Fruit fly (Drosophila melanogaster) whole organism, prepupa: ENCODE results near the gene CG9806.

Experiments used
- CG10669 ChIP-seq: fragments of 200-800 bp; sonication (Bioruptor generic); optimal IDR thresholded peaks from 3 replicates; lab custom pipeline; 2018; ENCODE audit warnings: missing biosample characterization, mild to moderate bottlenecking, missing genetic modification characterization, moderate library complexity
- CG11294 ChIP-seq: fragments of 200-800 bp; sonication (Bioruptor generic); IDR thresholded peaks from 2 replicates; pipeline ENCODE4 v1.3.6; 2022; ENCODE audit warnings: missing biosample characterization, missing genetic modification characterization
- CG11902 ChIP-seq: fragments of 200-800 bp; sonication (Bioruptor generic); optimal IDR thresholded peaks from 3 replicates; lab custom pipeline; 2016; ENCODE audit warnings: missing biosample characterization, missing genetic modification characterization
- CG15336 ChIP-seq: fragments of 200-800 bp; sonication (Bioruptor generic); IDR thresholded peaks from 2 replicates; pipeline ENCODE4 v1.3.6; 2022; ENCODE audit warnings: missing biosample characterization, missing genetic modification characterization
- CG1621 ChIP-seq: fragments of 200-800 bp; sonication (Bioruptor generic); optimal IDR thresholded peaks from 3 replicates; lab custom pipeline; 2018; ENCODE audit warnings: missing biosample characterization, mild to moderate bottlenecking, missing genetic modification characterization
- CG16779 ChIP-seq: fragments of 200-800 bp; sonication (Bioruptor generic); optimal IDR thresholded peaks from 3 replicates; lab custom pipeline; 2017; ENCODE audit warnings: missing biosample characterization, mild to moderate bottlenecking, missing genetic modification characterization
- CG31627 ChIP-seq: fragments of 200-800 bp; sonication (Bioruptor generic); optimal IDR thresholded peaks from 3 replicates; lab custom pipeline; 2016; ENCODE audit warnings: missing biosample characterization, missing genetic modification characterization
- CG34406 ChIP-seq: fragments of 200-800 bp; sonication (Bioruptor generic); optimal IDR thresholded peaks from 3 replicates; lab custom pipeline; 2016; ENCODE audit warnings: missing biosample characterization, missing genetic modification characterization
- CG3919 ChIP-seq: fragments of 200-800 bp; sonication (Bioruptor generic); optimal IDR thresholded peaks from 3 replicates; lab custom pipeline; 2016; ENCODE audit warnings: missing biosample characterization, missing genetic modification characterization
- CG4318 ChIP-seq: fragments of 200-800 bp; sonication (Bioruptor generic); optimal IDR thresholded peaks from 3 replicates; lab custom pipeline; 2017; ENCODE audit warnings: missing biosample characterization, mild to moderate bottlenecking, missing genetic modification characterization
- CG6163 ChIP-seq: fragments of 200-800 bp; sonication (Bioruptor generic); IDR thresholded peaks from 3 replicates; pipeline ENCODE4 v1.3.6; 2022; ENCODE audit warnings: missing biosample characterization, missing genetic modification characterization
- CG6276 ChIP-seq: fragments of 200-800 bp; sonication (Bioruptor generic); optimal IDR thresholded peaks from 2 replicates; lab custom pipeline; 2017; ENCODE audit warnings: missing biosample characterization, mild to moderate bottlenecking, missing genetic modification characterization
- CG6792 ChIP-seq: fragments of 200-800 bp; sonication (Bioruptor generic); optimal IDR thresholded peaks from 3 replicates; lab custom pipeline; 2016; ENCODE audit warnings: missing biosample characterization, missing genetic modification characterization
- CG6808 ChIP-seq: fragments of 200-800 bp; sonication (Bioruptor generic); optimal IDR thresholded peaks from 3 replicates; lab custom pipeline; 2017; ENCODE audit warnings: missing biosample characterization, missing genetic modification characterization, mild to moderate bottlenecking, moderate library complexity, missing genetic modification reagents
- CG6854 ChIP-seq: fragments of 200-800 bp; sonication (Bioruptor generic); optimal IDR thresholded peaks from 2 replicates; lab custom pipeline; 2017; ENCODE audit warnings: missing biosample characterization, mild to moderate bottlenecking, missing genetic modification characterization
- CG7368 ChIP-seq: fragments of 200-800 bp; sonication (Bioruptor generic); optimal IDR thresholded peaks from 3 replicates; lab custom pipeline; 2016; ENCODE audit warnings: missing biosample characterization, missing genetic modification characterization
- CG8119 ChIP-seq: fragments of 200-800 bp; sonication (Bioruptor generic); IDR thresholded peaks from 3 replicates; pipeline ENCODE4 v1.3.6; 2022; ENCODE audit warnings: missing biosample characterization, missing genetic modification characterization
- CG8319 ChIP-seq: fragments of 200-800 bp; sonication (Bioruptor generic); optimal IDR thresholded peaks from 3 replicates; lab custom pipeline; 2016; ENCODE audit warnings: missing biosample characterization, missing genetic modification characterization
- CG8632 ChIP-seq: fragments of 200-800 bp; sonication (Bioruptor generic); optimal IDR thresholded peaks from 3 replicates; lab custom pipeline; 2016; ENCODE audit warnings: missing biosample characterization, missing genetic modification characterization
- CG9139 ChIP-seq: fragments of 200-800 bp; sonication (Bioruptor generic); optimal IDR thresholded peaks from 3 replicates; lab custom pipeline; 2017; ENCODE audit warnings: missing biosample characterization, mild to moderate bottlenecking, missing genetic modification characterization
- Eip75B ChIP-seq: fragments of 200-800 bp; sonication (Bioruptor generic); optimal IDR thresholded peaks from 3 replicates; lab custom pipeline; 2016; ENCODE audit warnings: missing biosample characterization, missing genetic modification characterization
- Eip78C ChIP-seq: fragments of 200-800 bp; sonication (Bioruptor generic); peaks from one replicate; lab custom pipeline; 2016; ENCODE audit warnings: missing biosample characterization, missing genetic modification characterization
- Gug ChIP-seq: fragments of 200-800 bp; sonication (Bioruptor generic); IDR thresholded peaks from 2 replicates; pipeline ENCODE4 v1.3.6; 2022; ENCODE audit warnings: missing biosample characterization, missing genetic modification characterization
- Hr39 ChIP-seq: fragments of 200-800 bp; sonication (Bioruptor generic); optimal IDR thresholded peaks from 2 replicates; lab custom pipeline; 2016; ENCODE audit warnings: missing biosample characterization, missing genetic modification characterization
- Hr4 ChIP-seq: fragments of 200-800 bp; sonication (Bioruptor generic); optimal IDR thresholded peaks from 3 replicates; lab custom pipeline; 2016; ENCODE audit warnings: missing biosample characterization, missing genetic modification characterization
- Met ChIP-seq: fragments of 200-800 bp; sonication (Bioruptor generic); optimal IDR thresholded peaks from 3 replicates; lab custom pipeline; 2016; ENCODE audit warnings: missing biosample characterization, missing genetic modification characterization
- OdsH ChIP-seq: fragments of 200-800 bp; sonication (Bioruptor generic); optimal IDR thresholded peaks from 3 replicates; lab custom pipeline; 2016; ENCODE audit warnings: missing biosample characterization, missing genetic modification characterization
- Smox ChIP-seq: fragments of 200-800 bp; sonication (Bioruptor generic); optimal IDR thresholded peaks from 3 replicates; lab custom pipeline; 2016; ENCODE audit warnings: missing biosample characterization, missing genetic modification characterization
- Sox102F ChIP-seq: fragments of 200-800 bp; sonication (Bioruptor generic); optimal IDR thresholded peaks from 2 replicates; lab custom pipeline; 2016; ENCODE audit warnings: missing biosample characterization, mild to moderate bottlenecking, missing genetic modification characterization
- Sox15 ChIP-seq: fragments of 200-800 bp; sonication (Bioruptor generic); optimal IDR thresholded peaks from 3 replicates; lab custom pipeline; 2016; ENCODE audit warnings: missing biosample characterization, missing genetic modification characterization
- achi ChIP-seq: fragments of 200-800 bp; sonication (Bioruptor generic); optimal IDR thresholded peaks from 3 replicates; lab custom pipeline; 2016; ENCODE audit warnings: missing biosample characterization, missing genetic modification characterization
- acj6 ChIP-seq: fragments of 200-800 bp; sonication (Bioruptor generic); optimal IDR thresholded peaks from 3 replicates; lab custom pipeline; 2016; ENCODE audit warnings: missing biosample characterization, missing genetic modification characterization
- cyc ChIP-seq: fragments of 200-800 bp; sonication (Bioruptor generic); optimal IDR thresholded peaks from 3 replicates; lab custom pipeline; 2016; ENCODE audit warnings: missing biosample characterization, missing genetic modification characterization
- dac ChIP-seq: fragments of 200-800 bp; sonication (Bioruptor generic); optimal IDR thresholded peaks from 2 replicates; lab custom pipeline; 2017; ENCODE audit warnings: missing biosample characterization, mild to moderate bottlenecking, missing genetic modification characterization
- esn ChIP-seq: fragments of 200-800 bp; sonication (Bioruptor generic); optimal IDR thresholded peaks from 2 replicates; lab custom pipeline; 2016; ENCODE audit warnings: missing biosample characterization, mild to moderate bottlenecking, missing genetic modification characterization, moderate library complexity
- fd59A ChIP-seq: fragments of 200-800 bp; sonication (Bioruptor generic); optimal IDR thresholded peaks from 2 replicates; lab custom pipeline; 2017; ENCODE audit warnings: missing biosample characterization, mild to moderate bottlenecking, missing genetic modification characterization, missing genetic modification reagents
- fd85E ChIP-seq: fragments of 200-800 bp; sonication (Bioruptor generic); optimal IDR thresholded peaks from 3 replicates; lab custom pipeline; 2016; ENCODE audit warnings: missing biosample characterization, missing genetic modification characterization
- fkh ChIP-seq: fragments of 200-800 bp; sonication (Bioruptor generic); optimal IDR thresholded peaks from 3 replicates; lab custom pipeline; 2017; ENCODE audit warnings: missing biosample characterization, mild to moderate bottlenecking, missing genetic modification characterization, moderate library complexity
- lz ChIP-seq: fragments of 200-800 bp; sonication (Bioruptor generic); optimal IDR thresholded peaks from 3 replicates; lab custom pipeline; 2016; ENCODE audit warnings: missing biosample characterization, missing genetic modification characterization
- net ChIP-seq: fragments of 200-800 bp; sonication (Bioruptor generic); optimal IDR thresholded peaks from 3 replicates; lab custom pipeline; 2016; ENCODE audit warnings: missing biosample characterization, missing genetic modification characterization
- pdm3 ChIP-seq: fragments of 200-800 bp; sonication (Bioruptor generic); optimal IDR thresholded peaks from 3 replicates; lab custom pipeline; 2016; ENCODE audit warnings: missing biosample characterization, missing genetic modification characterization
- salr ChIP-seq, 2 experiments: fragments of 200-800 bp; sonication (Bioruptor generic); optimal IDR thresholded peaks; 3 replicates each; lab custom pipeline; 2016 to 2018; ENCODE audit warnings: missing biosample characterization in 2 of 2, missing genetic modification characterization in 2 of 2, mild to moderate bottlenecking in 1 of 2
- spab ChIP-seq: fragments of 200-800 bp; sonication (Bioruptor generic); optimal IDR thresholded peaks from 2 replicates; lab custom pipeline; 2017; ENCODE audit warnings: missing biosample characterization, mild to moderate bottlenecking, missing genetic modification characterization, missing genetic modification reagents
- ss ChIP-seq, 2 experiments: fragments of 200-800 bp; sonication (Bioruptor generic); optimal IDR thresholded peaks; 2 replicates in 1 of 2; 3 replicates in 1 of 2; lab custom pipeline; 2017 to 2018; ENCODE audit warnings: mild to moderate bottlenecking in 2 of 2, missing biosample characterization in 2 of 2, missing genetic modification characterization in 2 of 2, moderate library complexity in 1 of 2
- svp ChIP-seq: fragments of 200-800 bp; sonication (Bioruptor generic); peaks from one replicate; lab custom pipeline; 2016; ENCODE audit warnings: missing biosample characterization, missing genetic modification characterization
- topi ChIP-seq: fragments of 200-800 bp; sonication (Bioruptor generic); optimal IDR thresholded peaks from 3 replicates; lab custom pipeline; 2016; ENCODE audit warnings: missing biosample characterization, missing genetic modification characterization
- vri ChIP-seq: fragments of 200-800 bp; sonication (Bioruptor generic); optimal IDR thresholded peaks from 3 replicates; lab custom pipeline; 2016; ENCODE audit warnings: missing biosample characterization, mild to moderate bottlenecking, missing genetic modification characterization

The CG9806 gene

DNA sequence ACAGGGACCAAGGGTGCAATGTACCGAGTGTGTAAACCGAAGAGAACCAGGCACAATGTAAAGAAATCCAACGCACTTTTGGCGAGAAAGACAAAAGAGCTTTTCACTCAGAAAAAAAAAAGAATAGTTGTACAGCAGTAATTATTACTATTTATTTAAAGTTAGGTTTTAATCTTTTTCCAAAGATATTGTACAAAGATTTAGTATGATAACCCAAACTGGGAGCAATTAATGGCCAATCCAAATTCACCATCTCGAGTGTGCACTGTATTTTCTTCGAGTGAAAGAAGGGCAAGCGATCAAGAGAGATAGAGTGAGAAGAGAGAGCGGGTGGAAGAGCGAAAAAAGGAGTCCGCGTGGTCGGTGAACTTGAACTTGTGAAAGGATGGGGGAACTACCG is 42.5 kb downstream of the CG9806 start (continued):
- peak; percentile 93 for TF ChIP-seq CG7368
- peak; percentile 97 for TF ChIP-seq CG31627 (GFP tag; lab: Kevin White, UChicago)
- TF ChIP-seq CG6792 (GFP tag; lab: Kevin White, UChicago): peak; percentile 95
- peak; percentile 92 for TF ChIP-seq Sox15 (GFP tag; lab: Kevin White, UChicago)
- peak; percentile 92 for TF ChIP-seq CG11902
- TF ChIP-seq salr (GFP tag; optimal IDR thresholded peaks at IDR 0.05; lab: Kevin White, UChicago): peak; percentile 67 to 92
- peak; percentile 58 for TF ChIP-seq fd85E (GFP tag; lab: Kevin White, UChicago)
- peak; percentile 98 for TF ChIP-seq topi (GFP tag; lab: Kevin White, UChicago)
- TF ChIP-seq, all 60 proteins: peak for 56

DNA sequence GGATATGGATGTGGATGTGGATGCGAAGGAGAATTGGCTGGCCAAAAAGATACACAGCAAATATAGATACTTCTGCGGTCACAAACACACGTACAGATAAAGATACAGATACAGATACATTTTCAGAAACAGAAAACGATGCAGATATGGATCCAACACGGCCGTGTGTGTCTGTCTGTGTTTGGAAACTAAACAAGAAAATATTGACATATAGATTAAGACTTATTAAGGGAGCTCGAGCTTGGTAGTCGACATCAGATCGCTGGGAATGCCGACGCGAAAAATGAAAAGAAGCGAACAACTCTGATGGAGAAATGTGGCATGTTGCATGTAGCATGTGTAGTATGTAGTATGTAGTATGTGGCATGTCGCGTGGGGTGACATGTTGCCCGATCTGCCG is 44.8 kb downstream of the CG9806 start:
- TF ChIP-seq net (no peak), ss (GFP tag; optimal IDR thresholded peaks at IDR 0.05; lab: Kevin White, UChicago) (peak in 1 of 2 experiments; percentile 26), Gug (GFP tag; lab: Robert Waterston, UW) (no peak), Hr4 (no peak), CG8319 (GFP tag; lab: Kevin White, UChicago) (no peak), CG3919 (GFP tag; lab: Kevin White, UChicago) (no peak), Smox (GFP tag; lab: Kevin White, UChicago) (no peak), Eip78C (peak; percentile 43), fkh (GFP tag; lab: Kevin White, UChicago) (peak; percentile 85), Sox102F (no peak), CG11294 (GFP tag; lab: Robert Waterston, UW) (no peak), pdm3 (no peak), CG6163 (0 out of 3 replicates have a peak, but pooled peaks have one; percentile 35)

DNA sequence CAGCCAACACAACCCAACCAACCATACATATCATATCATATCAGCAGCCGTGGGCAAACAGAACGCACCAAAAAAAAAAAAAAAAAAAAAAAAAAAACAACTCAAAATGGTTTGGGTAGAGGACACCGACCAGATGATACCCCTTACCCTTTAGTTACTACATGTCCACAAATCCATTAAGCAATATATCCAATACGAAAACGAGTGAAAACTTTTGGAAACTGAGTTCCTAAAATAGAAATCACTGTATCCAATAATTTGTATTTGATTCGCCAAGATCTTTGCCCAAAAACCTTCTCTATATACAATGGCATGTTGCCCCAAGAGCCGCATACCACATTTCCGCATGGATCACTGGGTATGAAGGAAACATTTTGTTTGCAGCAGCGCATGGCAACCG is 45.4 kb downstream of the CG9806 start:
- TF ChIP-seq CG6808 (GFP tag; lab: Kevin White, UChicago) (peak; percentile 33), CG3919 (GFP tag; lab: Kevin White, UChicago) (peak; percentile 45), CG8119 (GFP tag; lab: Robert Waterston, UW) (0 out of 3 replicates have a peak, but pooled peaks have one; percentile 43), lz (peak; percentile 31), Sox102F (peak; percentile 16), vri (GFP tag; lab: Kevin White, UChicago) (no peak), CG6792 (GFP tag; lab: Kevin White, UChicago) (peak; percentile 28), CG6854 (GFP tag; lab: Kevin White, UChicago) (no peak), CG34406 (peak; percentile 43), cyc (GFP tag; lab: Kevin White, UChicago) (peak; percentile 35), Met (peak; percentile 54), CG15336 (GFP tag; lab: Robert Waterston, UW) (peak; percentile 47; the same call in 1 of the 2 replicates), svp (peak; percentile 56), CG4318 (GFP tag; lab: Kevin White, UChicago) (peak; percentile 3), CG11294 (GFP tag; lab: Robert Waterston, UW) (no peak), fd59A (peak; percentile 46), ss (GFP tag; optimal IDR thresholded peaks at IDR 0.05; lab: Kevin White, UChicago) (peak; percentile 47 to 74), CG10669 (GFP tag; lab: Kevin White, UChicago) (peak; percentile 61), Sox15 (GFP tag; lab: Kevin White, UChicago) (peak; percentile 29), Gug (GFP tag; lab: Robert Waterston, UW) (peak; percentile 40), OdsH (GFP tag; lab: Kevin White, UChicago) (peak; percentile 33), topi (GFP tag; lab: Kevin White, UChicago) (peak; percentile 40), acj6 (GFP tag; lab: Kevin White, UChicago) (peak; percentile 59), fd85E (GFP tag; lab: Kevin White, UChicago) (no peak), Eip75B (peak; percentile 58), CG6276 (GFP tag; lab: Kevin White, UChicago) (peak; percentile 14), fkh (GFP tag; lab: Kevin White, UChicago) (peak; percentile 21), spab (GFP tag; lab: Kevin White, UChicago) (peak; percentile 54), CG1621 (tag; lab: Kevin White, UChicago) (peak; percentile 23), pdm3 (peak; percentile 67), esn (GFP tag; lab: Kevin White, UChicago) (peak; percentile 62), CG8632 (GFP tag; lab: Kevin White, UChicago) (peak; percentile 23), achi (peak; percentile 49), Smox (GFP tag; lab: Kevin White, UChicago) (peak; percentile 32), CG9139 (no peak), net (peak; percentile 29), CG16779 (tag; lab: Kevin White, UChicago) (peak; percentile 5), dac (no peak), Hr39 (GFP tag; lab: Kevin White, UChicago) (peak; percentile 26)
